Comparison of ENCODE assay signal across 1 fruit fly cellular context in the genomic region with DNA sequence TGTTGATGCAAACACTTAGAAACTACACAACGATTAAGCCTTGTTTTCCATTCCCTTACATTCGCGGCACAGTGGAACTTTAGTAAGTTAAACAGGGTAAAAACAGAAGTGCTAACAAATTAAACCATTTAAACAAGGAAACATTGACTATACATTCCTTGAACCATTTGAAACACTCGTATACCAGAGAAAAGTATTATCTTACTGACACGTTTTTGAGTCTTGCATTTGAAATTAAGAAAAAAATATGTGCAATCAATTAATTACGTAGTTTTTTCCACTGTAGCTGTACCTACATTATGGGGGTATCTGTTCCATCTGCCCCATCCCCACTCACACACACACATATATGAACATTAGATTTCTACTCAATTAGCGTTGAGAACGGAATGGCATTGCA.
TF ChIP-seq lines count a peak whose summit lies in the region.

No protein-coding gene starts in this region.

TF ChIP-seq in whole organism, embryonic, 481 proteins besides CTCF, POLR2A, EP300 and RAD21 (continued from another document):
- TF ChIP-seq wek (GFP tag; optimal IDR thresholded peaks at IDR 0.05; lab: Kevin White, UChicago) (no peak), ken (GFP tag; IDR thresholded peaks at IDR 0.05; lab: Robert Waterston, UW) (no peak), caup (GFP tag; optimal IDR thresholded peaks at IDR 0.05; lab: Kevin White, UChicago; ENCODE audit: severe bottlenecking) (peak; percentile 11), sr (GFP tag; IDR thresholded peaks at IDR 0.05; lab: Robert Waterston, UW) (no peak), CG7839 (tag; optimal IDR thresholded peaks at IDR 0.05; lab: Kevin White, UChicago) (peak; percentile 22), HLHmδ (GFP tag; optimal IDR thresholded peaks at IDR 0.05; lab: Kevin White, UChicago) (no peak), gsb-n (tag; optimal IDR thresholded peaks at IDR 0.05; lab: Kevin White, UChicago) (no peak), CG12219 (GFP tag; optimal IDR thresholded peaks at IDR 0.05; lab: Kevin White, UChicago) (no peak), CG2875 (GFP tag; optimal IDR thresholded peaks at IDR 0.05; lab: Kevin White, UChicago) (no peak), lola (GFP tag; optimal IDR thresholded peaks at IDR 0.05; lab: Kevin White, UChicago) (no peak), PHDP (tag; optimal IDR thresholded peaks at IDR 0.05; lab: Kevin White, UChicago) (peak; percentile 32), pum (GFP tag; optimal IDR thresholded peaks at IDR 0.05; lab: Kevin White, UChicago) (no peak), Xrp1 (GFP tag; IDR thresholded peaks at IDR 0.05; lab: Robert Waterston, UW) (no peak; the same call in 1 of the 2 replicates), jumu (GFP tag; optimal IDR thresholded peaks at IDR 0.05; lab: Kevin White, UChicago) (no peak), corto (GFP tag; optimal IDR thresholded peaks at IDR 0.05; lab: Kevin White, UChicago) (no peak), psq (GFP tag; optimal IDR thresholded peaks at IDR 0.05; lab: Kevin White, UChicago) (no peak), run (tag; optimal IDR thresholded peaks at IDR 0.05; lab: Kevin White, UChicago) (no peak), D (optimal IDR thresholded peaks at IDR 0.05; lab: Kevin White, UChicago) (no peak), D (GFP tag; optimal IDR thresholded peaks at IDR 0.05; lab: Kevin White, UChicago) (peak; percentile 14), Hr78 (GFP tag; optimal IDR thresholded peaks at IDR 0.05; lab: Kevin White, UChicago) (no peak), CG7928 (GFP tag; optimal IDR thresholded peaks at IDR 0.05; lab: Kevin White, UChicago) (no peak), CG10543 (GFP tag; optimal IDR thresholded peaks at IDR 0.05; lab: Kevin White, UChicago) (peak; percentile 34), fd64A (GFP tag; optimal IDR thresholded peaks at IDR 0.05; lab: Kevin White, UChicago) (no peak), salm (tag; optimal IDR thresholded peaks at IDR 0.05; lab: Kevin White, UChicago) (no peak), cg (GFP tag; optimal IDR thresholded peaks at IDR 0.05; lab: Kevin White, UChicago) (no peak), pzg (GFP tag; optimal IDR thresholded peaks at IDR 0.05; lab: Kevin White, UChicago) (no peak), vfl (GFP tag; optimal IDR thresholded peaks at IDR 0.05; lab: Kevin White, UChicago) (no peak), CG7987 (GFP tag; optimal IDR thresholded peaks at IDR 0.05; lab: Kevin White, UChicago) (no peak), CG4328 (GFP tag; optimal IDR thresholded peaks at IDR 0.05; lab: Kevin White, UChicago) (no peak), CrebB (tag; optimal IDR thresholded peaks at IDR 0.05; lab: Kevin White, UChicago) (no peak), CG7786 (GFP tag; optimal IDR thresholded peaks at IDR 0.05; lab: Kevin White, UChicago) (no peak), scrt (GFP tag; optimal IDR thresholded peaks at IDR 0.05; lab: Kevin White, UChicago) (no peak), CG14441 (GFP tag; IDR thresholded peaks at IDR 0.05; lab: Robert Waterston, UW) (no peak), TFAM (GFP tag; optimal IDR thresholded peaks at IDR 0.05; lab: Kevin White, UChicago) (no peak), vnd (GFP tag; IDR thresholded peaks at IDR 0.05; lab: Robert Waterston, UW; ENCODE audit: partially characterized antibody) (no peak), CG6813 (GFP tag; optimal IDR thresholded peaks at IDR 0.05; lab: Kevin White, UChicago) (peak; percentile 33), ase (GFP tag; IDR thresholded peaks at IDR 0.05; lab: Robert Waterston, UW) (no peak), bbx (GFP tag; IDR thresholded peaks at IDR 0.05; lab: Robert Waterston, UW; ENCODE audit: partially characterized antibody) (no peak), CG32767 (GFP tag; IDR thresholded peaks at IDR 0.05; lab: Robert Waterston, UW) (no peak), ro (GFP tag; IDR thresholded peaks at IDR 0.05; lab: Robert Waterston, UW) (no peak), Stat92E (GFP tag; optimal IDR thresholded peaks at IDR 0.05; lab: Kevin White, UChicago) (no peak), CG1832 (GFP tag; optimal IDR thresholded peaks at IDR 0.05; lab: Kevin White, UChicago) (no peak), jing (GFP tag; optimal IDR thresholded peaks at IDR 0.05; lab: Kevin White, UChicago) (no peak), maf-S (GFP tag; optimal IDR thresholded peaks at IDR 0.05; lab: Kevin White, UChicago) (no peak), CG13775 (GFP tag; optimal IDR thresholded peaks at IDR 0.05; lab: Kevin White, UChicago) (no peak), Fer2 (tag; optimal IDR thresholded peaks at IDR 0.05; lab: Kevin White, UChicago) (no peak), CG2199 (GFP tag; IDR thresholded peaks at IDR 0.05; lab: Robert Waterston, UW) (no peak), CG12155 (GFP tag; optimal IDR thresholded peaks at IDR 0.05; lab: Kevin White, UChicago) (no peak), CG10979 (tag; optimal IDR thresholded peaks at IDR 0.05; lab: Kevin White, UChicago) (no peak), CG15073 (GFP tag; optimal IDR thresholded peaks at IDR 0.05; lab: Kevin White, UChicago) (no peak), E2f2 (GFP tag; IDR thresholded peaks at IDR 0.05; lab: Robert Waterston, UW) (no peak), h (optimal IDR thresholded peaks at IDR 0.05; lab: Kevin White, UChicago) (no peak), CG10321 (GFP tag; IDR thresholded peaks at IDR 0.05; lab: Robert Waterston, UW) (no peak), knrl (GFP tag; IDR thresholded peaks at IDR 0.05; lab: Robert Waterston, UW; ENCODE audit: partially characterized antibody) (no peak), tll (GFP tag; optimal IDR thresholded peaks at IDR 0.05; lab: Kevin White, UChicago) (no peak), CG16815 (GFP tag; optimal IDR thresholded peaks at IDR 0.05; lab: Kevin White, UChicago) (no peak), CG4424 (GFP tag; optimal IDR thresholded peaks at IDR 0.05; lab: Kevin White, UChicago) (no peak), dmrt11E (tag; optimal IDR thresholded peaks at IDR 0.05; lab: Kevin White, UChicago) (peak; percentile 16), repo (GFP tag; optimal IDR thresholded peaks at IDR 0.05; lab: Kevin White, UChicago) (no peak), CG13894 (tag; optimal IDR thresholded peaks at IDR 0.05; lab: Kevin White, UChicago) (no peak), GATAe (GFP tag; conservative IDR thresholded peaks at IDR 0.05; lab: Robert Waterston, UW) (no peak), CG11247 (GFP tag; IDR thresholded peaks at IDR 0.05; lab: Robert Waterston, UW) (no peak), CG34376 (GFP tag; optimal IDR thresholded peaks at IDR 0.05; lab: Kevin White, UChicago) (no peak), CG15696 (tag; optimal IDR thresholded peaks at IDR 0.05; lab: Kevin White, UChicago) (no peak), chn (GFP tag; optimal IDR thresholded peaks at IDR 0.05; lab: Kevin White, UChicago) (no peak), CG17385 (GFP tag; optimal IDR thresholded peaks at IDR 0.05; lab: Kevin White, UChicago) (peak; percentile 10), CG5953 (GFP tag; IDR thresholded peaks at IDR 0.05; lab: Robert Waterston, UW) (no peak), klu (GFP tag; IDR thresholded peaks at IDR 0.05; lab: Robert Waterston, UW) (no peak), Camta (GFP tag; optimal IDR thresholded peaks at IDR 0.05; lab: Kevin White, UChicago) (no peak), pb (GFP tag; optimal IDR thresholded peaks at IDR 0.05; lab: Kevin White, UChicago) (no peak), CG13424 (tag; optimal IDR thresholded peaks at IDR 0.05; lab: Kevin White, UChicago) (no peak), CG16813 (GFP tag; IDR thresholded peaks at IDR 0.05; lab: Robert Waterston, UW; ENCODE audit: partially characterized antibody) (no peak), HmgZ (tag; optimal IDR thresholded peaks at IDR 0.05; lab: Kevin White, UChicago) (no peak), CG11093 (GFP tag; IDR thresholded peaks at IDR 0.05; lab: Robert Waterston, UW) (no peak), chinmo (GFP tag; IDR thresholded peaks at IDR 0.05; lab: Robert Waterston, UW; ENCODE audit: partially characterized antibody) (no peak), hb (GFP tag; IDR thresholded peaks at IDR 0.05; lab: Robert Waterston, UW; ENCODE audit: partially characterized antibody) (no peak), CG9932 (GFP tag; IDR thresholded peaks at IDR 0.05; lab: Robert Waterston, UW) (no peak), trh (GFP tag; optimal IDR thresholded peaks at IDR 0.05; lab: Kevin White, UChicago) (no peak), dan (GFP tag; IDR thresholded peaks at IDR 0.05; lab: Robert Waterston, UW) (no peak), fd96Cb (tag; optimal IDR thresholded peaks at IDR 0.05; lab: Kevin White, UChicago) (no peak), Ets65A (GFP tag; lab: Kevin White, UChicago) (no peak), Med (GFP tag; lab: Kevin White, UChicago) (peak; percentile 72), CG1233 (GFP tag; optimal IDR thresholded peaks at IDR 0.05; lab: Kevin White, UChicago) (no peak), CG9727 (GFP tag; optimal IDR thresholded peaks at IDR 0.05; lab: Kevin White, UChicago) (no peak), Jarid2 (GFP tag; optimal IDR thresholded peaks at IDR 0.05; lab: Kevin White, UChicago) (no peak), Neu2 (GFP tag; optimal IDR thresholded peaks at IDR 0.05; lab: Kevin White, UChicago; ENCODE audit: borderline replicate concordance) (no peak), Tbp (GFP tag; optimal IDR thresholded peaks at IDR 0.05; lab: Kevin White, UChicago) (no peak), Xbp1 (GFP tag; optimal IDR thresholded peaks at IDR 0.05; lab: Kevin White, UChicago) (no peak), hkb (optimal IDR thresholded peaks at IDR 0.05; lab: Kevin White, UChicago) (no peak), hkb (GFP tag; IDR thresholded peaks at IDR 0.05; lab: Robert Waterston, UW) (no peak), CG2678 (tag; optimal IDR thresholded peaks at IDR 0.05; lab: Kevin White, UChicago) (peak; percentile 50), CG8944 (GFP tag; optimal IDR thresholded peaks at IDR 0.05; lab: Kevin White, UChicago) (no peak), yki (optimal IDR thresholded peaks at IDR 0.05; lab: Kevin White, UChicago) (no peak), gcm2 (GFP tag; optimal IDR thresholded peaks at IDR 0.05; lab: Kevin White, UChicago) (no peak), eve (GFP tag; optimal IDR thresholded peaks at IDR 0.05; lab: Kevin White, UChicago) (no peak), CG11398 (GFP tag; optimal IDR thresholded peaks at IDR 0.05; lab: Kevin White, UChicago) (no peak), stc (GFP tag; IDR thresholded peaks at IDR 0.05; lab: Robert Waterston, UW) (no peak), Deaf1 (tag; optimal IDR thresholded peaks at IDR 0.05; lab: Kevin White, UChicago) (no peak), CG11696 (GFP tag; IDR thresholded peaks at IDR 0.05; lab: Robert Waterston, UW) (no peak), cwo (GFP tag; optimal IDR thresholded peaks at IDR 0.05; lab: Kevin White, UChicago) (peak; percentile 17), hth (optimal IDR thresholded peaks at IDR 0.05; lab: Kevin White, UChicago) (no peak), CG3163 (GFP tag; optimal IDR thresholded peaks at IDR 0.05; lab: Kevin White, UChicago) (no peak), ara (GFP tag; IDR thresholded peaks at IDR 0.05; lab: Robert Waterston, UW) (no peak), odd (GFP tag; optimal IDR thresholded peaks at IDR 0.05; lab: Kevin White, UChicago) (no peak), Sry-δ (GFP tag; optimal IDR thresholded peaks at IDR 0.05; lab: Kevin White, UChicago) (no peak), CG10959 (GFP tag; IDR thresholded peaks at IDR 0.05; lab: Robert Waterston, UW) (no peak), CG10147 (GFP tag; optimal IDR thresholded peaks at IDR 0.05; lab: Kevin White, UChicago) (no peak), stwl (tag; optimal IDR thresholded peaks at IDR 0.05; lab: Kevin White, UChicago) (no peak), CG10209 (GFP tag; optimal IDR thresholded peaks at IDR 0.05; lab: Kevin White, UChicago) (no peak), ssp (GFP tag; IDR thresholded peaks at IDR 0.05; lab: Robert Waterston, UW) (no peak), HLH4C (GFP tag; IDR thresholded peaks at IDR 0.05; lab: Robert Waterston, UW; ENCODE audit: partially characterized antibody) (no peak), bowl (GFP tag; IDR thresholded peaks at IDR 0.05; lab: Robert Waterston, UW) (no peak), CG6254 (GFP tag; optimal IDR thresholded peaks at IDR 0.05; lab: Kevin White, UChicago) (no peak), ranshi (GFP tag; IDR thresholded peaks at IDR 0.05; lab: Robert Waterston, UW) (no peak), Hr3 (GFP tag; optimal IDR thresholded peaks at IDR 0.05; lab: Kevin White, UChicago) (no peak), gsb (GFP tag; IDR thresholded peaks at IDR 0.05; lab: Robert Waterston, UW) (no peak), CG4730 (GFP tag; IDR thresholded peaks at IDR 0.05; lab: Robert Waterston, UW) (no peak), Bgb (GFP tag; IDR thresholded peaks at IDR 0.05; lab: Robert Waterston, UW; ENCODE audit: partially characterized antibody) (no peak), zfh1 (GFP tag; IDR thresholded peaks at IDR 0.05; lab: Robert Waterston, UW) (no peak), cad (GFP tag; optimal IDR thresholded peaks at IDR 0.05; lab: Kevin White, UChicago) (no peak), CG7963 (GFP tag; IDR thresholded peaks at IDR 0.05; lab: Robert Waterston, UW; ENCODE audit: partially characterized antibody) (no peak), otp (GFP tag; IDR thresholded peaks at IDR 0.05; lab: Robert Waterston, UW) (no peak), CG8765 (GFP tag; IDR thresholded peaks at IDR 0.05; lab: Robert Waterston, UW) (no peak), luna (GFP tag; optimal IDR thresholded peaks at IDR 0.05; lab: Kevin White, UChicago) (no peak)
